Fruit fly (Drosophila melanogaster) whole organism, embryonic: Measurements from ENCODE around the gene tutl.
A peak's percentile ranks its signal among the peaks of the same experiment; 100 is the strongest.

ENCODE experiments used
- Adf1 ChIP-seq: fragments of 200-800 bp; sonication (Bioruptor generic); IDR thresholded peaks from 2 replicates; pipeline ENCODE4 v1.3.6; 2022; ENCODE audit warnings: missing biosample characterization, missing genetic modification characterization
- BEAF-32 ChIP-seq: fragments of 200-800 bp; sonication (Bioruptor generic); optimal IDR thresholded peaks from 3 replicates; lab custom pipeline; 2017; ENCODE audit warnings: missing biosample characterization, missing genetic modification characterization, mild to moderate bottlenecking, moderate library complexity, missing genetic modification reagents
- CG11398 ChIP-seq: fragments of 200-800 bp; sonication (Bioruptor generic); optimal IDR thresholded peaks from 2 replicates; lab custom pipeline; 2016; ENCODE audit warnings: missing biosample characterization, missing genetic modification characterization
- CG11456 ChIP-seq: fragments of 200-800 bp; sonication (Bioruptor generic); IDR thresholded peaks from 3 replicates; pipeline ENCODE4 v1.3.6; 2022; ENCODE audit warnings: missing biosample characterization, missing genetic modification characterization
- CG11723 ChIP-seq: fragments of 200-800 bp; sonication (Bioruptor generic); optimal IDR thresholded peaks from 2 replicates; lab custom pipeline; 2017; ENCODE audit warnings: missing biosample characterization, mild to moderate bottlenecking, missing genetic modification characterization
- CG12769 ChIP-seq: fragments of 200-800 bp; sonication (Bioruptor generic); optimal IDR thresholded peaks from 2 replicates; lab custom pipeline; 2019; ENCODE audit warnings: missing biosample characterization, mild to moderate bottlenecking, missing genetic modification characterization, moderate library complexity
- CG1529 ChIP-seq: fragments of 200-800 bp; sonication (Bioruptor generic); optimal IDR thresholded peaks from 3 replicates; lab custom pipeline; 2018; ENCODE audit warnings: missing biosample characterization, missing genetic modification characterization
- CG16863 ChIP-seq: fragments of 200-800 bp; sonication (Bioruptor generic); optimal IDR thresholded peaks from 3 replicates; lab custom pipeline; 2016; ENCODE audit warnings: missing biosample characterization, missing genetic modification characterization
- CG17328 ChIP-seq: fragments of 200-800 bp; sonication (Bioruptor generic); IDR thresholded peaks from 2 replicates; pipeline ENCODE4 v1.3.6; 2022; ENCODE audit warnings: missing biosample characterization, missing genetic modification characterization
- CG33557 ChIP-seq: fragments of 200-800 bp; sonication (Bioruptor generic); optimal IDR thresholded peaks from 2 replicates; lab custom pipeline; 2019; ENCODE audit warnings: missing biosample characterization, mild to moderate bottlenecking, missing genetic modification characterization, moderate library complexity
- CG3407 ChIP-seq: fragments of 200-800 bp; sonication (Bioruptor generic); optimal IDR thresholded peaks from 2 replicates; lab custom pipeline; 2018; ENCODE audit warnings: missing biosample characterization, mild to moderate bottlenecking, missing genetic modification characterization
- CG5180 ChIP-seq: fragments of 200-800 bp; sonication (Bioruptor generic); optimal IDR thresholded peaks from 3 replicates; lab custom pipeline; 2017; ENCODE audit warnings: missing biosample characterization, missing genetic modification characterization, mild to moderate bottlenecking, moderate library complexity, missing genetic modification reagents
- CG6813 ChIP-seq: fragments of 200-800 bp; sonication (Bioruptor generic); optimal IDR thresholded peaks from 2 replicates; lab custom pipeline; 2017; ENCODE audit warnings: missing biosample characterization, missing genetic modification characterization, mild to moderate bottlenecking, moderate library complexity, missing genetic modification reagents
- CoRest ChIP-seq: fragments of 200-800 bp; sonication (Bioruptor generic); optimal IDR thresholded peaks from 3 replicates; lab custom pipeline; 2018; ENCODE audit warnings: missing biosample characterization, mild to moderate bottlenecking, missing genetic modification characterization, moderate library complexity
- E2f2 ChIP-seq: fragments of 200-800 bp; sonication (Bioruptor generic); IDR thresholded peaks from 2 replicates; pipeline ENCODE4 v1.3.6; 2022; ENCODE audit warnings: missing biosample characterization, missing genetic modification characterization
- Ets97D ChIP-seq: fragments of 200-800 bp; sonication (Bioruptor generic); optimal IDR thresholded peaks from 3 replicates; lab custom pipeline; 2016; ENCODE audit warnings: missing biosample characterization, missing genetic modification characterization
- HLH4C ChIP-seq: fragments of 200-800 bp; sonication (Bioruptor generic); IDR thresholded peaks from 3 replicates; pipeline ENCODE4 v1.3.6; 2022; ENCODE audit warnings: missing biosample characterization, missing genetic modification characterization; ENCODE audit not compliant: partially characterized antibody
- Jarid2 ChIP-seq: fragments of 200-800 bp; sonication (Bioruptor generic); optimal IDR thresholded peaks from 3 replicates; lab custom pipeline; 2017; ENCODE audit warnings: mild to moderate bottlenecking, missing biosample characterization, missing genetic modification reagents, missing genetic modification characterization
- MBD-R2 ChIP-seq: fragments of 200-800 bp; sonication (Bioruptor generic); IDR thresholded peaks from 2 replicates; pipeline ENCODE4 v1.3.6; 2022; ENCODE audit warnings: missing biosample characterization, missing genetic modification characterization
- Med ChIP-seq: fragments of 200-800 bp; sonication (Bioruptor generic); peaks from one replicate; lab custom pipeline; 2016; ENCODE audit warnings: missing biosample characterization, missing genetic modification characterization, mild to moderate bottlenecking, inconsistent platforms, moderate library complexity
- Sin3A ChIP-seq: fragments of >200 bp; optimal IDR thresholded peaks from 2 replicates; lab custom pipeline; 2018
- Six4 ChIP-seq: fragments of 200-800 bp; sonication (Bioruptor generic); optimal IDR thresholded peaks from 2 replicates; lab custom pipeline; 2016; ENCODE audit warnings: missing biosample characterization, missing genetic modification characterization
- Sry-β ChIP-seq: fragments of 200-800 bp; sonication (Bioruptor generic); optimal IDR thresholded peaks from 2 replicates; lab custom pipeline; 2018; ENCODE audit warnings: missing biosample characterization, mild to moderate bottlenecking, missing genetic modification characterization, moderate library complexity
- Trl ChIP-seq, 3 experiments: fragments of >200 bp in 2 of 3; fragments of 200-800 bp in 1 of 3; sonication (Bioruptor generic) in 1 of 3; optimal IDR thresholded peaks; 2 replicates in 1 of 3; 3 replicates in 2 of 3; lab custom pipeline; 2016 to 2017; ENCODE audit warnings: missing biosample characterization in 1 of 3, missing genetic modification characterization in 1 of 3
- Xbp1 ChIP-seq: fragments of 200-800 bp; sonication (Bioruptor generic); optimal IDR thresholded peaks from 3 replicates; lab custom pipeline; 2016; ENCODE audit warnings: missing biosample characterization, mild to moderate bottlenecking, missing genetic modification characterization
- ap ChIP-seq: fragments of 200-800 bp; sonication (Bioruptor generic); IDR thresholded peaks from 2 replicates; pipeline ENCODE4 v1.3.6; 2022; ENCODE audit warnings: missing biosample characterization, missing genetic modification characterization
- ash1 ChIP-seq: fragments of 200-800 bp; sonication (Bioruptor generic); optimal IDR thresholded peaks from 2 replicates; lab custom pipeline; 2018; ENCODE audit warnings: missing biosample characterization, mild to moderate bottlenecking, missing genetic modification characterization
- dan ChIP-seq: fragments of 200-800 bp; sonication (Bioruptor generic); IDR thresholded peaks from 2 replicates; pipeline ENCODE4 v1.3.6; 2022; ENCODE audit warnings: missing biosample characterization, missing genetic modification characterization
- exex ChIP-seq: fragments of 200-800 bp; sonication (Bioruptor generic); optimal IDR thresholded peaks from 4 replicates; lab custom pipeline; 2018; ENCODE audit warnings: missing biosample characterization, mild to moderate bottlenecking, missing genetic modification characterization, moderate library complexity
- eyg ChIP-seq: fragments of 200-800 bp; sonication (Bioruptor generic); optimal IDR thresholded peaks from 3 replicates; lab custom pipeline; 2016; ENCODE audit warnings: missing biosample characterization, missing genetic modification characterization
- fd102C ChIP-seq: fragments of 200-800 bp; sonication (Bioruptor generic); optimal IDR thresholded peaks from 2 replicates; lab custom pipeline; 2018; ENCODE audit warnings: missing biosample characterization, mild to moderate bottlenecking, missing genetic modification characterization, moderate library complexity
- gro ChIP-seq: fragments of 200-800 bp; sonication (Bioruptor generic); optimal IDR thresholded peaks from 2 replicates; lab custom pipeline; 2016; ENCODE audit warnings: missing biosample characterization, missing genetic modification characterization
- gsb ChIP-seq: fragments of 200-800 bp; sonication (Bioruptor generic); IDR thresholded peaks from 2 replicates; pipeline ENCODE4 v1.3.6; 2022; ENCODE audit warnings: missing biosample characterization, missing genetic modification characterization
- her ChIP-seq: fragments of 200-800 bp; sonication (Bioruptor generic); optimal IDR thresholded peaks from 2 replicates; lab custom pipeline; 2016; ENCODE audit warnings: missing biosample characterization, missing genetic modification characterization
- ken ChIP-seq: fragments of 200-800 bp; sonication (Bioruptor generic); IDR thresholded peaks from 3 replicates; pipeline ENCODE4 v1.3.6; 2022; ENCODE audit warnings: missing biosample characterization, missing genetic modification characterization
- luna ChIP-seq: fragments of 200-800 bp; sonication (Bioruptor generic); optimal IDR thresholded peaks from 2 replicates; lab custom pipeline; 2016; ENCODE audit warnings: missing biosample characterization, missing genetic modification characterization
- nerfin-2 ChIP-seq: fragments of 200-800 bp; sonication (Bioruptor generic); IDR thresholded peaks from 2 replicates; pipeline ENCODE4 v1.3.6; 2022; ENCODE audit warnings: missing biosample characterization, missing genetic modification characterization; ENCODE audit not compliant: partially characterized antibody
- onecut ChIP-seq: fragments of 200-800 bp; sonication (Bioruptor generic); IDR thresholded peaks from 2 replicates; pipeline ENCODE4 v1.3.6; 2022; ENCODE audit warnings: missing biosample characterization, missing genetic modification characterization
- pnt ChIP-seq: fragments of 200-800 bp; sonication (Bioruptor generic); optimal IDR thresholded peaks from 3 replicates; lab custom pipeline; 2016; ENCODE audit warnings: missing biosample characterization, missing genetic modification characterization
- prd ChIP-seq, 3 experiments: fragments of >200 bp in 2 of 3; fragments of 200-800 bp in 1 of 3; sonication (Bioruptor generic) in 1 of 3; optimal IDR thresholded peaks in 2 of 3; IDR thresholded peaks in 1 of 3; 2 replicates in 2 of 3; 3 replicates in 1 of 3; pipeline versions ENCODE4 v1.3.6 to Lab custom; 2017 to 2022; ENCODE audit warnings: missing biosample characterization in 1 of 3, missing genetic modification characterization in 1 of 3
- seq ChIP-seq: fragments of 200-800 bp; sonication (Bioruptor generic); IDR thresholded peaks from 2 replicates; pipeline ENCODE4 v1.3.6; 2022; ENCODE audit warnings: missing biosample characterization, missing genetic modification characterization
- slp2 ChIP-seq: fragments of 200-800 bp; sonication (Bioruptor generic); optimal IDR thresholded peaks from 2 replicates; lab custom pipeline; 2016; ENCODE audit warnings: missing biosample characterization, missing genetic modification characterization
- sr ChIP-seq: fragments of 200-800 bp; sonication (Bioruptor generic); IDR thresholded peaks from 3 replicates; pipeline ENCODE4 v1.3.6; 2022; ENCODE audit warnings: missing biosample characterization, missing genetic modification characterization
- stwl ChIP-seq: fragments of 200-800 bp; sonication (Bioruptor generic); optimal IDR thresholded peaks from 3 replicates; lab custom pipeline; 2018; ENCODE audit warnings: missing biosample characterization, mild to moderate bottlenecking, missing genetic modification characterization, moderate library complexity
- tio ChIP-seq: fragments of 200-800 bp; sonication (Bioruptor generic); optimal IDR thresholded peaks from 2 replicates; lab custom pipeline; 2017; ENCODE audit warnings: missing biosample characterization, missing genetic modification characterization, inconsistent platforms
- unc-4 ChIP-seq: fragments of 200-800 bp; sonication (Bioruptor generic); IDR thresholded peaks from 2 replicates; pipeline ENCODE4 v1.3.6; 2022; ENCODE audit warnings: missing biosample characterization, missing genetic modification characterization; ENCODE audit not compliant: partially characterized antibody
- vvl ChIP-seq: fragments of 200-800 bp; sonication (Bioruptor generic); IDR thresholded peaks from 2 replicates; pipeline ENCODE4 v1.3.6; 2022; ENCODE audit warnings: missing biosample characterization, missing genetic modification characterization
- wor ChIP-seq: fragments of 200-800 bp; sonication (Bioruptor generic); IDR thresholded peaks from 2 replicates; pipeline ENCODE4 v1.3.6; 2022; ENCODE audit warnings: missing biosample characterization, missing genetic modification characterization
- zf30C ChIP-seq: fragments of 200-800 bp; sonication (Bioruptor generic); optimal IDR thresholded peaks from 3 replicates; lab custom pipeline; 2018; ENCODE audit warnings: missing biosample characterization, mild to moderate bottlenecking, missing genetic modification characterization
- zfh2 ChIP-seq: fragments of 200-800 bp; sonication (Bioruptor generic); optimal IDR thresholded peaks from 2 replicates; lab custom pipeline; 2016; ENCODE audit warnings: missing biosample characterization, missing genetic modification characterization

Gene tutl

dm6 chr2L:4333758-4334114, 50.8 kb downstream of the tutl start, which contains the start of gene Atet (continued):
- no peak for TF ChIP-seq CG6813 (GFP tag; lab: Kevin White, UChicago)
- peak; percentile 30 for TF ChIP-seq gro (GFP tag; lab: Kevin White, UChicago)
- no peak for TF ChIP-seq Sry-β
- peak; percentile 64 for TF ChIP-seq her (GFP tag; lab: Kevin White, UChicago)
- TF ChIP-seq BEAF-32 = no peak
- TF ChIP-seq fd102C (GFP tag; lab: Kevin White, UChicago) = no peak
- no peak for TF ChIP-seq slp2 (GFP tag; lab: Kevin White, UChicago)
- no peak for TF ChIP-seq CG5180 (GFP tag; lab: Kevin White, UChicago)
- no peak for TF ChIP-seq tio (GFP tag; lab: Kevin White, UChicago)
- no peak for TF ChIP-seq seq
- no peak for TF ChIP-seq CG1529 (GFP tag; lab: Kevin White, UChicago)
- 0 out of 2 replicates have a peak, but pooled peaks have one; percentile 24 for TF ChIP-seq ap (GFP tag; lab: Robert Waterston, UW)
- TF ChIP-seq CG11456 = no peak
- TF ChIP-seq ash1 (GFP tag; lab: Kevin White, UChicago) = no peak
- TF ChIP-seq pnt (GFP tag; lab: Kevin White, UChicago) = no peak
- peak; percentile 23; the same call in 1 of the 2 replicates for TF ChIP-seq E2f2 (GFP tag; lab: Robert Waterston, UW)
- peak; percentile 46; the same call in 1 of the 2 replicates for TF ChIP-seq Adf1 (GFP tag; lab: Robert Waterston, UW)
- no peak for TF ChIP-seq dan (GFP tag; lab: Robert Waterston, UW)
- peak; percentile 82 for TF ChIP-seq Med
- 0 out of 2 replicates have a peak, but pooled peaks have one; percentile 14 for TF ChIP-seq unc-4 (GFP tag; lab: Robert Waterston, UW)
- TF ChIP-seq ken (GFP tag; lab: Robert Waterston, UW) = 0 out of 3 replicates have a peak, but pooled peaks have one; percentile 40
- TF ChIP-seq CG16863 (GFP tag; lab: Kevin White, UChicago) = no peak
- peak; percentile 56; the same call in 1 of the 3 replicates for TF ChIP-seq sr (GFP tag; lab: Robert Waterston, UW)
- TF ChIP-seq zfh2 (GFP tag; lab: Kevin White, UChicago) = no peak
- no peak for TF ChIP-seq prd (optimal IDR thresholded peaks at IDR 0.05; lab: Kevin White, UChicago)
- TF ChIP-seq prd (GFP tag; IDR thresholded peaks at IDR 0.05; lab: Robert Waterston, UW) = no peak
- no peak for TF ChIP-seq CG33557 (GFP tag; lab: Kevin White, UChicago)
- no peak for TF ChIP-seq CoRest
- 0 out of 2 replicates have a peak, but pooled peaks have one; percentile 3 for TF ChIP-seq wor (GFP tag; lab: Robert Waterston, UW)
- no peak for TF ChIP-seq stwl (tag; lab: Kevin White, UChicago)
- no peak for TF ChIP-seq CG11398 (GFP tag; lab: Kevin White, UChicago)
- no peak for TF ChIP-seq Ets97D (GFP tag; lab: Kevin White, UChicago)
- TF ChIP-seq Xbp1 (GFP tag; lab: Kevin White, UChicago) = no peak
- TF ChIP-seq nerfin-2 = no peak; the same call in 1 of the 2 replicates
- peak; percentile 41; the same call in 1 of the 2 replicates for TF ChIP-seq gsb (GFP tag; lab: Robert Waterston, UW)
- TF ChIP-seq onecut (GFP tag; lab: Robert Waterston, UW) = 0 out of 2 replicates have a peak, but pooled peaks have one; percentile 1
- TF ChIP-seq CG11723 (GFP tag; lab: Kevin White, UChicago) = no peak
- TF ChIP-seq luna = no peak
- TF ChIP-seq MBD-R2 = no peak
- TF ChIP-seq Six4 = no peak
- no peak for TF ChIP-seq Sin3A (lab: Kevin White, UChicago)
- no peak for TF ChIP-seq zf30C (GFP tag; lab: Kevin White, UChicago)
- TF ChIP-seq CG12769 (tag; lab: Kevin White, UChicago) = peak; percentile 89
- TF ChIP-seq Trl (optimal IDR thresholded peaks at IDR 0.05; lab: Kevin White, UChicago) = peak; percentile 60 to 65
- TF ChIP-seq Trl (GFP tag; optimal IDR thresholded peaks at IDR 0.05; lab: Kevin White, UChicago) = no peak
- TF ChIP-seq CG17328 (GFP tag; lab: Robert Waterston, UW) = peak; percentile 10; the same call in 1 of the 2 replicates
- TF ChIP-seq Jarid2 (GFP tag; lab: Kevin White, UChicago) = peak; percentile 96
- peak; percentile 3 for TF ChIP-seq CG3407 (GFP tag; lab: Kevin White, UChicago)
- peak; percentile 34; the same call in 1 of the 2 replicates for TF ChIP-seq vvl (GFP tag; lab: Robert Waterston, UW)
- no peak for TF ChIP-seq exex (tag; lab: Kevin White, UChicago)
- 0 out of 3 replicates have a peak, but pooled peaks have one; percentile 46 for TF ChIP-seq HLH4C
- TF ChIP-seq eyg = no peak
